Worm (Caenorhabditis elegans) whole organism, young adult: ENCODE data around the gene R05G6.10.

Experiments
- aptf-3 ChIP-seq: fragments of 200-800 bp; sonication (Bioruptor generic); IDR thresholded peaks from 2 replicates; pipeline ENCODE4 v1.3.6; 2022; ENCODE audit warnings: missing genetic modification characterization, missing compliant biosample characterization
- madf-10 ChIP-seq: sonication (generic microtip); optimal IDR thresholded peaks from 2 replicates; lab custom pipeline; 2016; ENCODE audit warnings: mild to moderate bottlenecking, missing genetic modification characterization, missing compliant biosample characterization
- madf-6 ChIP-seq: fragments of 200-800 bp; sonication (Bioruptor generic); IDR thresholded peaks from 2 replicates; pipeline ENCODE4 v1.3.6; 2022; ENCODE audit warnings: missing genetic modification reagents, missing genetic modification characterization, missing compliant biosample characterization
- unc-130 ChIP-seq: sonication (generic microtip); optimal IDR thresholded peaks from 2 replicates; lab custom pipeline; 2016; ENCODE audit warnings: missing genetic modification reagents, missing genetic modification characterization, missing compliant biosample characterization
- unc-62 ChIP-seq: fragments of 150-350 bp; optimal IDR thresholded peaks from 2 replicates; lab custom pipeline; 2014; ENCODE audit warnings: missing biosample characterization, missing genetic modification reagents, missing genetic modification characterization

- no peak for TF ChIP-seq unc-62 (GFP tag; lab: Kevin White, UChicago)
- no peak for TF ChIP-seq madf-6 (GFP tag; lab: Robert Waterston, UW)
- TF ChIP-seq aptf-3 (GFP tag; lab: Robert Waterston, UW): no peak
- TF ChIP-seq madf-10: no peak
- no peak for TF ChIP-seq unc-130 (GFP tag; lab: Kevin White, UChicago)
Observed at ce11 chrIV:7503322-7503721, 39.0 kb downstream of the R05G6.10 start, which contains the start of gene glt-6.
